Worm (Caenorhabditis elegans): ENCODE data around the gene F54D11.4.

The F54D11.4 gene

DNA sequence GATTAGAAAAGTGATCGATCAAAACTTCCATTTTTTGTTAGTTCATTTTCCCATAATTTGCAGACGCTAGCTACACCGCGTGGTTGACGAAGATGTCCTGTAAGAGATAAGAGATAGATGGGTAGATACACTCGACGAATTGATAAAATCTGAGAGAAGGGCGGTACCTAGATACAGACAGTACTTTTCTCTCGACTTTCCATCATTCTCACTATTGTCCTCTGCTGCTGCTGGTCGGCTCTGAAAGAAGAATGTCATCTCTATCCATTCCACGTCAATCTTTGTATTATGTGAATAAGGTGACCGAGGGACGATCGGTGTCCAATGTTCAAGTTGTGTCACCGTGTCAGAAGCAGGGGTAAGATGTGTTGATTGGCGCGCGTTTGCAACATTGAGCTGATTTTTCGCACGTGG is 12.6 kb downstream of the F54D11.4 start, which contains the start of gene pmt-2 (continued):
- TF ChIP-seq snu-23 (GFP tag; optimal IDR thresholded peaks at IDR 0.05), result peak; percentile 54
- TF ChIP-seq lsy-2 (tag; optimal IDR thresholded peaks at IDR 0.05), result peak in 1 of 2 experiments; percentile 29
- no peak for TF ChIP-seq nhr-12 (tag; optimal IDR thresholded peaks at IDR 0.05)
- TF ChIP-seq mep-1 (tag; optimal IDR thresholded peaks at IDR 0.05), result peak; percentile 20
- TF ChIP-seq elt-2 (tag; optimal IDR thresholded peaks at IDR 0.05), result peak; percentile 17
- TF ChIP-seq pqm-1 (tag; optimal IDR thresholded peaks at IDR 0.05), result no peak
- peak; percentile 79 for TF ChIP-seq lin-14 (GFP tag; optimal IDR thresholded peaks at IDR 0.05)
- peak in 1 of 3 experiments; percentile 9 for TF ChIP-seq dpl-1 (GFP tag; optimal IDR thresholded peaks at IDR 0.05)

DNA sequence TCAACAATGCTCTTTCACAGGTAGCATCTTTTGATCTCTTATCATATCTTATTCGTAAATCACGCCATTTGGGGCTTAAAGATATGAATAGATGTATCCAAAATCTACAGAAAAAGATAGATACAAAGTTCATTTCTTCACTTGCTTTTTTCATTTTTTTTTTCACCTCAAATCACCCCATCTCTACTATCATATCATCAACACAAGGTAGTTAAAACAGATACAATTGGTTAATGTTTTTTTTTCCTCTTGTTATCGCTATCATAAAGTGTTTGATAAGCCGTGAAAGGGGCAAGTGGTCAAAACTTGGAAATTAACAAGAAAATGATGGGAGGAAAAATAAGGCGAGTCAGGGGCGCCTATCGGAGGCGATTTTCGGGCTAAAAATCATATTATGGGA is 14.3 kb downstream of the F54D11.4 start:
- TF ChIP-seq nhr-90 (tag; optimal IDR thresholded peaks at IDR 0.05; ENCODE audit: poor library complexity), result no peak
- peak; percentile 23 for TF ChIP-seq elt-2 (tag; optimal IDR thresholded peaks at IDR 0.05)
- TF ChIP-seq ets-5 (GFP tag; IDR thresholded peaks at IDR 0.05), result no peak
- TF ChIP-seq mdl-1 (tag; optimal IDR thresholded peaks at IDR 0.05), result no peak
- TF ChIP-seq ces-1 (GFP tag; optimal IDR thresholded peaks at IDR 0.05), result no peak
- peak in 5 of 6 experiments; percentile 91 to 97 (median 96) for TF ChIP-seq elt-3 (tag; optimal IDR thresholded peaks at IDR 0.05)
- no peak for TF ChIP-seq snu-23 (GFP tag; optimal IDR thresholded peaks at IDR 0.05)
- no peak for TF ChIP-seq nhr-11 (tag; optimal IDR thresholded peaks at IDR 0.05)
- TF ChIP-seq blmp-1 (tag; optimal IDR thresholded peaks at IDR 0.05), result peak; percentile 46
- TF ChIP-seq nhr-19 (GFP tag; conservative IDR thresholded peaks at IDR 0.05), result no peak
- TF ChIP-seq grh-1 (GFP tag; IDR thresholded peaks at IDR 0.05), result no peak
- TF ChIP-seq lin-35 (GFP tag; optimal IDR thresholded peaks at IDR 0.05), result no peak
- TF ChIP-seq nhr-77 (tag; optimal IDR thresholded peaks at IDR 0.05), result no peak
- TF ChIP-seq C16A3.4 (tag; optimal IDR thresholded peaks at IDR 0.05), result no peak
- TF ChIP-seq snpc-4 (tag; optimal IDR thresholded peaks at IDR 0.05), result no peak
- no peak for TF ChIP-seq ztf-4 (tag; optimal IDR thresholded peaks at IDR 0.05)
- TF ChIP-seq isw-1 (GFP tag; IDR thresholded peaks at IDR 0.05), result no peak
- peak; percentile 22 for TF ChIP-seq nhr-20 (tag; optimal IDR thresholded peaks at IDR 0.05)
- TF ChIP-seq nhr-28 (tag; optimal IDR thresholded peaks at IDR 0.05), result no peak
- TF ChIP-seq C04F5.9 (tag; optimal IDR thresholded peaks at IDR 0.05), result no peak
- no peak for TF ChIP-seq sptf-1 (tag; optimal IDR thresholded peaks at IDR 0.05)
- TF ChIP-seq pqm-1 (tag; optimal IDR thresholded peaks at IDR 0.05), result peak; percentile 38
- TF ChIP-seq egl-27 (tag; optimal IDR thresholded peaks at IDR 0.05), result no peak
- no peak for TF ChIP-seq irx-1 (tag; optimal IDR thresholded peaks at IDR 0.05)
- TF ChIP-seq Y116A8C.19 (tag; optimal IDR thresholded peaks at IDR 0.05; ENCODE audit: borderline replicate concordance), result no peak
- TF ChIP-seq aha-1 (tag; optimal IDR thresholded peaks at IDR 0.05), result no peak
- TF ChIP-seq F16B12.6 (tag; optimal IDR thresholded peaks at IDR 0.05), result no peak
- no peak for TF ChIP-seq ceh-88 (GFP tag; IDR thresholded peaks at IDR 0.05)
- TF ChIP-seq lsy-2 (tag; optimal IDR thresholded peaks at IDR 0.05), result no peak
- TF ChIP-seq nhr-85 (tag), result peak; percentile 53
- peak; percentile 24 for TF ChIP-seq mep-1 (tag; optimal IDR thresholded peaks at IDR 0.05)
- TF ChIP-seq sox-4 (tag; optimal IDR thresholded peaks at IDR 0.05), result no peak
- no peak for TF ChIP-seq ceh-63 (GFP tag; optimal IDR thresholded peaks at IDR 0.05)
- TF ChIP-seq hlh-4 (tag; optimal IDR thresholded peaks at IDR 0.05), result no peak
- TF ChIP-seq unc-130 (tag; optimal IDR thresholded peaks at IDR 0.05), result no peak
- TF ChIP-seq ceh-8 (GFP tag; optimal IDR thresholded peaks at IDR 0.05), result no peak
- no peak for TF ChIP-seq ama-1 (optimal IDR thresholded peaks at IDR 0.05)
- TF ChIP-seq egl-13 (tag; optimal IDR thresholded peaks at IDR 0.05), result no peak
- TF ChIP-seq dpl-1 (GFP tag; optimal IDR thresholded peaks at IDR 0.05), result no peak
- TF ChIP-seq nhr-12 (tag; optimal IDR thresholded peaks at IDR 0.05), result no peak
- peak; percentile 17 for TF ChIP-seq nhr-71 (tag; optimal IDR thresholded peaks at IDR 0.05)
- no peak for TF ChIP-seq zag-1 (tag; optimal IDR thresholded peaks at IDR 0.05)
- TF ChIP-seq unc-98 (GFP tag; IDR thresholded peaks at IDR 0.05), result no peak
- TF ChIP-seq fkh-8 (tag; optimal IDR thresholded peaks at IDR 0.05), result no peak
- TF ChIP-seq ceh-82 (tag; optimal IDR thresholded peaks at IDR 0.05), result no peak
- TF ChIP-seq efl-1 (optimal IDR thresholded peaks at IDR 0.05), result no peak
- peak in 1 of 2 experiments; percentile 6 for TF ChIP-seq efl-1 (GFP tag; optimal IDR thresholded peaks at IDR 0.05 in 1 of 2)
- no peak for TF ChIP-seq hlh-17 (GFP tag; optimal IDR thresholded peaks at IDR 0.05; ENCODE audit: borderline replicate concordance)
- no peak for TF ChIP-seq sup-37 (GFP tag; optimal IDR thresholded peaks at IDR 0.05)
- no peak for TF ChIP-seq nhr-237 (tag; optimal IDR thresholded peaks at IDR 0.05)

All from whole organism, L1 larva.